Worm (Caenorhabditis elegans) whole organism, late embryonic: ENCODE results near the gene F10G7.10.
A peak's percentile ranks its signal among the peaks of the same experiment; 100 is the strongest.

Experiments
- C08G9.2 ChIP-seq: sonication (generic microtip); optimal IDR thresholded peaks from 2 replicates; lab custom pipeline; 2016; ENCODE audit warnings: mild to moderate bottlenecking, missing genetic modification characterization, moderate library complexity, missing compliant biosample characterization
- F13H6.1 ChIP-seq: sonication (generic microtip); optimal IDR thresholded peaks from 2 replicates; lab custom pipeline; 2016; ENCODE audit warnings: missing genetic modification characterization, missing compliant biosample characterization
- Y22D7AL.16 ChIP-seq: sonication (generic microtip); optimal IDR thresholded peaks from 2 replicates; lab custom pipeline; 2016; ENCODE audit warnings: missing genetic modification characterization, missing compliant biosample characterization
- ahr-1 ChIP-seq: sonication (generic microtip); optimal IDR thresholded peaks from 2 replicates; lab custom pipeline; 2016; ENCODE audit warnings: missing genetic modification characterization, missing compliant biosample characterization
- ceh-18 ChIP-seq: sonication (generic microtip); optimal IDR thresholded peaks from 2 replicates; lab custom pipeline; 2016; ENCODE audit warnings: missing genetic modification characterization, missing compliant biosample characterization
- ceh-2 ChIP-seq: sonication (generic microtip); optimal IDR thresholded peaks from 2 replicates; lab custom pipeline; 2016; ENCODE audit warnings: missing genotype, missing genetic modification characterization, missing compliant biosample characterization
- ceh-30 ChIP-seq: fragments of 150-350 bp; optimal IDR thresholded peaks from 2 replicates; lab custom pipeline; 2014; ENCODE audit warnings: missing biosample characterization, missing genetic modification characterization
- ceh-31 ChIP-seq: sonication (generic microtip); optimal IDR thresholded peaks from 2 replicates; lab custom pipeline; 2016; ENCODE audit warnings: missing genetic modification characterization, missing compliant biosample characterization
- ceh-48 ChIP-seq: sonication (generic microtip); optimal IDR thresholded peaks from 2 replicates; lab custom pipeline; 2016; ENCODE audit warnings: missing genetic modification characterization, inconsistent platforms, missing compliant biosample characterization
- ceh-9 ChIP-seq: sonication (generic microtip); optimal IDR thresholded peaks from 2 replicates; lab custom pipeline; 2016; ENCODE audit warnings: mild to moderate bottlenecking, missing genetic modification characterization, inconsistent platforms, missing compliant biosample characterization
- che-1 ChIP-seq: sonication (generic microtip); optimal IDR thresholded peaks from 2 replicates; lab custom pipeline; 2016; ENCODE audit warnings: mild to moderate bottlenecking, missing genetic modification characterization, missing compliant biosample characterization
- dmd-4 ChIP-seq: sonication (generic microtip); optimal IDR thresholded peaks from 2 replicates; lab custom pipeline; 2016; ENCODE audit warnings: borderline replicate concordance, missing genetic modification characterization, missing compliant biosample characterization
- dve-1 ChIP-seq: sonication (generic microtip); optimal IDR thresholded peaks from 2 replicates; lab custom pipeline; 2017; ENCODE audit warnings: antibody characterized with exemption, mild to moderate bottlenecking, missing genetic modification characterization, missing compliant biosample characterization
- elt-2 ChIP-seq: sonication (generic microtip); optimal IDR thresholded peaks from 2 replicates; lab custom pipeline; 2016; ENCODE audit warnings: missing genetic modification reagents, missing genetic modification characterization, missing compliant biosample characterization
- ets-4 ChIP-seq: sonication (generic microtip); optimal IDR thresholded peaks from 2 replicates; lab custom pipeline; 2016; ENCODE audit warnings: missing genetic modification characterization, missing compliant biosample characterization
- eyg-1 ChIP-seq: sonication (generic microtip); optimal IDR thresholded peaks from 2 replicates; lab custom pipeline; 2016; ENCODE audit warnings: missing genotype, missing genetic modification characterization, missing compliant biosample characterization
- fkh-6 ChIP-seq: sonication (generic microtip); optimal IDR thresholded peaks from 2 replicates; lab custom pipeline; 2016; ENCODE audit warnings: missing genetic modification characterization, missing compliant biosample characterization
- gmeb-2 ChIP-seq: sonication (generic microtip); optimal IDR thresholded peaks from 2 replicates; lab custom pipeline; 2016; ENCODE audit warnings: missing genetic modification characterization, inconsistent platforms, missing compliant biosample characterization
- hlh-13 ChIP-seq: fragments of 200-800 bp; sonication (Bioruptor generic); optimal IDR thresholded peaks from 2 replicates; lab custom pipeline; 2018; ENCODE audit warnings: mild to moderate bottlenecking, missing genetic modification characterization, missing compliant biosample characterization
- hlh-15 ChIP-seq: sonication (generic microtip); optimal IDR thresholded peaks from 2 replicates; lab custom pipeline; 2016; ENCODE audit warnings: missing genetic modification characterization, missing compliant biosample characterization
- hlh-6 ChIP-seq: sonication (generic microtip); optimal IDR thresholded peaks from 2 replicates; lab custom pipeline; 2016; ENCODE audit warnings: missing genotype, missing genetic modification characterization, missing compliant biosample characterization
- hlh-8 ChIP-seq: sonication (generic microtip); optimal IDR thresholded peaks from 2 replicates; lab custom pipeline; 2016; ENCODE audit warnings: missing genotype, missing genetic modification characterization, missing compliant biosample characterization
- lin-11 ChIP-seq: fragments of 200-800 bp; sonication (Bioruptor generic); optimal IDR thresholded peaks from 2 replicates; lab custom pipeline; 2018; ENCODE audit warnings: mild to moderate bottlenecking, missing genetic modification characterization, missing compliant biosample characterization
- mec-3 ChIP-seq: sonication (generic microtip); optimal IDR thresholded peaks from 2 replicates; lab custom pipeline; 2016; ENCODE audit warnings: borderline replicate concordance, missing genetic modification characterization, missing compliant biosample characterization
- nhr-11 ChIP-seq: fragments of 150-350 bp; optimal IDR thresholded peaks from 2 replicates; lab custom pipeline; 2014; ENCODE audit warnings: missing biosample characterization, missing genetic modification characterization
- nhr-232 ChIP-seq: sonication (generic microtip); optimal IDR thresholded peaks from 2 replicates; lab custom pipeline; 2016; ENCODE audit warnings: missing genetic modification characterization, missing compliant biosample characterization
- odd-2 ChIP-seq: sonication (generic microtip); optimal IDR thresholded peaks from 2 replicates; lab custom pipeline; 2017; ENCODE audit warnings: antibody characterized with exemption, mild to moderate bottlenecking, missing genetic modification characterization, missing compliant biosample characterization
- pha-2 ChIP-seq: sonication (generic microtip); optimal IDR thresholded peaks from 2 replicates; lab custom pipeline; 2017; ENCODE audit warnings: mild to moderate bottlenecking, missing genetic modification characterization, missing compliant biosample characterization
- pha-4 ChIP-seq: fragments of 150-350 bp; optimal IDR thresholded peaks from 2 replicates; lab custom pipeline; 2018; ENCODE audit warnings: missing biosample characterization, missing genetic modification reagents, missing genetic modification characterization
- sdc-2 ChIP-seq: sonication (generic microtip); optimal IDR thresholded peaks from 2 replicates; lab custom pipeline; 2016; ENCODE audit warnings: missing genotype, missing genetic modification characterization, missing compliant biosample characterization
- sox-2 ChIP-seq: fragments of 200-800 bp; sonication (Bioruptor generic); IDR thresholded peaks from 2 replicates; pipeline ENCODE4 v1.3.6; 2022; ENCODE audit warnings: missing genetic modification reagents, missing genetic modification characterization, missing compliant biosample characterization
- sox-4 ChIP-seq: sonication (generic microtip); optimal IDR thresholded peaks from 2 replicates; lab custom pipeline; 2017; ENCODE audit warnings: mild to moderate bottlenecking, missing genetic modification characterization, inconsistent platforms, missing compliant biosample characterization
- tbx-2 ChIP-seq: sonication (generic microtip); optimal IDR thresholded peaks from 2 replicates; lab custom pipeline; 2016; ENCODE audit warnings: missing genetic modification characterization, missing compliant biosample characterization
- unc-3 ChIP-seq, 2 experiments: fragments of 200-800 bp in 1 of 2; sonication (Bioruptor generic) in 1 of 2; sonication (generic microtip) in 1 of 2; conservative IDR thresholded peaks in 1 of 2; optimal IDR thresholded peaks in 1 of 2; 2 replicates each; pipeline versions ENCODE4 v1.3.6 to Lab custom; 2016 to 2022; ENCODE audit warnings: missing compliant biosample characterization in 2 of 2, missing genetic modification characterization in 2 of 2, missing genetic modification reagents in 1 of 2
- unc-86 ChIP-seq: sonication (generic microtip); optimal IDR thresholded peaks from 2 replicates; lab custom pipeline; 2016; ENCODE audit warnings: missing genetic modification characterization, missing compliant biosample characterization

The F10G7.10 gene

ce11 chrII:4696055-4696454, 30.0 kb downstream of the F10G7.10 start:
- TF ChIP-seq pha-2 (tag; lab: Kevin White, UChicago), result no peak
- no peak for TF ChIP-seq eyg-1 (tag; lab: Kevin White, UChicago)
- no peak for TF ChIP-seq sox-2 (GFP tag; lab: Robert Waterston, UW)
- no peak for TF ChIP-seq ceh-48 (tag; lab: Kevin White, UChicago)
- no peak for TF ChIP-seq ceh-2

ce11 chrII:4693129-4693528, 32.9 kb downstream of the F10G7.10 start, which contains the start of gene F10G7.5:
TSS of gene F10G7.5 (plus strand) at chrII:4693414.
- TF ChIP-seq unc-86 (tag; lab: Kevin White, UChicago) (no peak), elt-2 (tag; lab: Kevin White, UChicago) (peak; percentile 43)

ce11 chrII:4689477-4689876, 36.6 kb downstream of the F10G7.10 start, which contains the start of gene F10G7.12:
TSS of gene F10G7.12 (plus strand) at chrII:4689777.
- no peak for TF ChIP-seq hlh-6 (tag; lab: Kevin White, UChicago)
- no peak for TF ChIP-seq ets-4 (tag; lab: Kevin White, UChicago)
- TF ChIP-seq C08G9.2 (tag; lab: Kevin White, UChicago), result no peak
- TF ChIP-seq che-1 (tag; lab: Kevin White, UChicago), result no peak
- TF ChIP-seq unc-3 (GFP tag; conservative IDR thresholded peaks at IDR 0.05; lab: Robert Waterston, UW), result no peak
- no peak for TF ChIP-seq unc-3 (tag; optimal IDR thresholded peaks at IDR 0.05; lab: Kevin White, UChicago)
- no peak for TF ChIP-seq fkh-6 (tag; lab: Kevin White, UChicago)
- TF ChIP-seq mec-3 (tag; lab: Kevin White, UChicago), result no peak

DNA sequence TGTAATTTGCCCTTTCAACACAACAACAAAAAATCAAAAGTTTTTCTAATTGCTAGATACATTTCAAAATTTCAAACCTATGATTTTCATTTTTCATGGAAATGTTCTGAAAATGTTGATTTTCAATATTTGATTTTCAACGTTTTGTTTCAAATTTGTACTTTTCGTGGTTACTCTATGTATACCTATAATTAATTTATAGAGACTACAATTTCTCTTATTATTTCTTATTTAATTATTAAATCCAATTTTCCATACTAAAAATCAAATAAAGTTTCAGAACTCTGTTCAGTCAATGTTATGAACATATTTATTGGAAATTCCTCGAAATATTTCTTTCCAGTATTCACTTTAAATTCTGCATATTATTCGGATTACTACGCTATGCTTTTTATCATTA, 39.1 kb downstream of the F10G7.10 start, which contains the start of gene sre-39:
TSS of gene sre-39 (plus strand) at position 301 of the 400 bp plus-strand sequence.
- TF ChIP-seq dmd-4, result no peak
- no peak for TF ChIP-seq Y22D7AL.16 (tag; lab: Kevin White, UChicago)
- TF ChIP-seq gmeb-2, result no peak
- no peak for TF ChIP-seq hlh-13 (GFP tag; lab: Kevin White, UChicago)
- TF ChIP-seq sdc-2 (tag; lab: Kevin White, UChicago), result no peak
- TF ChIP-seq unc-86 (tag; lab: Kevin White, UChicago), result no peak
- TF ChIP-seq pha-4 (tag; lab: Kevin White, UChicago), result no peak
- no peak for TF ChIP-seq tbx-2 (tag; lab: Kevin White, UChicago)
- no peak for TF ChIP-seq F13H6.1
- TF ChIP-seq ceh-9, result no peak
- no peak for TF ChIP-seq nhr-11 (tag; lab: Kevin White, UChicago)

DNA sequence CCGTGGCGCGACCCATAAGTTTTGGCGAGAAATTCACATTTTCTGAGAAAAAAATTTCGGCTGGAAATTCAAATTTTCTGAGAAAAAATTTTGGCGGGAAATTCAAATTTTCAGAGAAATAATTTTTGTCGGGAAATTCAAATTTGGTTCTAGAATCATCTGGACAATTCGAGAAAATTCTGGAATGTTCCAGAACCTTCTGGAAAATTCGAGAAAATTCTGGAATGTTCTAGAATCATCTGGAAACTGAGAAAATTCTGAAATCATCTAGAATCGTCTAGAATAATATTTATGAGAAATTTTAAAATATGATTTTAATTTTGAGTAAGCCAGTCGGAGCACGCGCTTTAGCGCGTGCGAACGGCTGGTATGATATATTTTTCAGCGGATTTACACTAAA, 41.2 kb downstream of the F10G7.10 start:
- TF ChIP-seq hlh-6 (tag; lab: Kevin White, UChicago) (no peak), nhr-11 (tag; lab: Kevin White, UChicago) (no peak), hlh-15 (tag; lab: Kevin White, UChicago) (no peak), ahr-1 (tag; lab: Kevin White, UChicago) (no peak), ceh-31 (tag; lab: Kevin White, UChicago) (no peak), odd-2 (tag; lab: Kevin White, UChicago) (no peak), dve-1 (tag; lab: Kevin White, UChicago) (no peak), sox-4 (no peak), hlh-13 (GFP tag; lab: Kevin White, UChicago) (no peak)

DNA sequence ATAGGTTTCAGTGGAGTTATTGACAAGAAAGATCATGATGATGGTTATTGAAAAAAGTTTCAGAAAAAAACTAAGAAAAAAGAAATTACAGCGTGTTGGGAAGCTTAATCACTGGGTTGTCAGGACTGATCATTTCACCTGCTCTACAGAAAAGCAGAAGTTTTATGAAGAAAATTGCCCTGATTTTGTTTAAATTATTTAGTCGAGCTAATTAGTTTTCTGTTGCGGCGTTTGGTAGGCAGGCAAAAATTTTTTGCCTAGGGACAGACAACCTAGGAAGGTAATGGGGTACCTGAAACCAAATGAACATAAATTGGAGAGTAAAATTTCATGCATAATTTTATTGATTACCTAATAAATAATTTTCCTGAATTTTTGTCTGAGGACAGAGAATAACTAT, 42.4 kb downstream of the F10G7.10 start, which contains the start of gene sre-40:
TSS of gene sre-40 (minus strand) at position 101 of the 400 bp plus-strand sequence.
- TF ChIP-seq unc-3 (GFP tag; conservative IDR thresholded peaks at IDR 0.05; lab: Robert Waterston, UW) (no peak), unc-3 (tag; optimal IDR thresholded peaks at IDR 0.05; lab: Kevin White, UChicago) (no peak), ceh-18 (tag; lab: Kevin White, UChicago) (no peak), C08G9.2 (tag; lab: Kevin White, UChicago) (no peak), Y22D7AL.16 (tag; lab: Kevin White, UChicago) (no peak), ceh-2 (no peak), ahr-1 (tag; lab: Kevin White, UChicago) (no peak), hlh-8 (tag; lab: Kevin White, UChicago) (no peak), sox-4 (no peak), lin-11 (tag; lab: Kevin White, UChicago) (no peak), nhr-232 (tag; lab: Kevin White, UChicago) (no peak), ceh-30 (tag; lab: Kevin White, UChicago) (no peak)
